Fruit fly (Drosophila melanogaster) whole organism, embryonic: ENCODE data around the gene Cyp318a1.

Experiments
- Bteb2 ChIP-seq: fragments of 200-800 bp; sonication (Bioruptor generic); optimal IDR thresholded peaks from 2 replicates; lab custom pipeline; 2016; ENCODE audit warnings: missing biosample characterization, missing genetic modification characterization
- CG12104 ChIP-seq: fragments of 200-800 bp; sonication (Bioruptor generic); optimal IDR thresholded peaks from 3 replicates; lab custom pipeline; 2016; ENCODE audit warnings: missing biosample characterization, missing genetic modification characterization
- CG12236 ChIP-seq: fragments of 200-800 bp; sonication (Bioruptor generic); optimal IDR thresholded peaks from 2 replicates; lab custom pipeline; 2016; ENCODE audit warnings: missing biosample characterization, missing genetic modification characterization
- CG13296 ChIP-seq: fragments of 200-800 bp; sonication (Bioruptor generic); optimal IDR thresholded peaks from 3 replicates; lab custom pipeline; 2018; ENCODE audit warnings: missing biosample characterization, mild to moderate bottlenecking, missing genetic modification characterization
- CG15011 ChIP-seq: fragments of 200-800 bp; sonication (Bioruptor generic); optimal IDR thresholded peaks from 3 replicates; lab custom pipeline; 2018; ENCODE audit warnings: missing biosample characterization, mild to moderate bottlenecking, missing genetic modification characterization
- CG17568 ChIP-seq: fragments of 200-800 bp; sonication (Bioruptor generic); optimal IDR thresholded peaks from 2 replicates; lab custom pipeline; 2018; ENCODE audit warnings: missing biosample characterization, mild to moderate bottlenecking, missing genetic modification characterization, moderate library complexity
- CG32767 ChIP-seq: fragments of 200-800 bp; sonication (Bioruptor generic); IDR thresholded peaks from 2 replicates; pipeline ENCODE4 v1.3.6; 2022; ENCODE audit warnings: missing biosample characterization, missing genetic modification characterization
- CG3838 ChIP-seq: fragments of 200-800 bp; sonication (Bioruptor generic); optimal IDR thresholded peaks from 3 replicates; lab custom pipeline; 2016; ENCODE audit warnings: missing biosample characterization, missing genetic modification characterization
- CG3995 ChIP-seq: fragments of 200-800 bp; sonication (Bioruptor generic); optimal IDR thresholded peaks from 3 replicates; lab custom pipeline; 2016; ENCODE audit warnings: missing biosample characterization, missing genetic modification characterization
- CG6683 ChIP-seq: fragments of 200-800 bp; sonication (Bioruptor generic); optimal IDR thresholded peaks from 2 replicates; lab custom pipeline; 2017; ENCODE audit warnings: missing biosample characterization, mild to moderate bottlenecking, missing genetic modification characterization, missing genetic modification reagents
- CG7556 ChIP-seq: fragments of 200-800 bp; sonication (Bioruptor generic); optimal IDR thresholded peaks from 2 replicates; lab custom pipeline; 2017; ENCODE audit warnings: missing biosample characterization, mild to moderate bottlenecking, missing genetic modification characterization
- CG7786 ChIP-seq: fragments of 200-800 bp; sonication (Bioruptor generic); optimal IDR thresholded peaks from 2 replicates; lab custom pipeline; 2016; ENCODE audit warnings: missing biosample characterization, missing genetic modification characterization
- CG7839 ChIP-seq: fragments of 200-800 bp; sonication (Bioruptor generic); optimal IDR thresholded peaks from 3 replicates; lab custom pipeline; 2018; ENCODE audit warnings: missing biosample characterization, mild to moderate bottlenecking, missing genetic modification characterization, moderate library complexity
- CG7928 ChIP-seq: fragments of 200-800 bp; sonication (Bioruptor generic); optimal IDR thresholded peaks from 2 replicates; lab custom pipeline; 2017; ENCODE audit warnings: missing biosample characterization, mild to moderate bottlenecking, missing genetic modification characterization
- CG7963 ChIP-seq: fragments of 200-800 bp; sonication (Bioruptor generic); IDR thresholded peaks from 3 replicates; pipeline ENCODE4 v1.3.6; 2022; ENCODE audit warnings: missing biosample characterization, missing genetic modification characterization; ENCODE audit not compliant: partially characterized antibody
- CG8089 ChIP-seq: fragments of 200-800 bp; sonication (Bioruptor generic); optimal IDR thresholded peaks from 3 replicates; lab custom pipeline; 2016; ENCODE audit warnings: missing biosample characterization, missing genetic modification characterization
- CG9797 ChIP-seq: fragments of 200-800 bp; sonication (Bioruptor generic); optimal IDR thresholded peaks from 3 replicates; lab custom pipeline; 2018; ENCODE audit warnings: missing biosample characterization, mild to moderate bottlenecking, missing genetic modification characterization
- Eip74EF ChIP-seq, 2 experiments: fragments of 200-800 bp in 1 of 2; fragments of >200 bp in 1 of 2; sonication (Bioruptor generic) in 1 of 2; optimal IDR thresholded peaks; 2 replicates each; lab custom pipeline; 2017 to 2019; ENCODE audit warnings: missing biosample characterization in 2 of 2, missing genetic modification characterization in 2 of 2, mild to moderate bottlenecking in 1 of 2, moderate library complexity in 1 of 2
- H15 ChIP-seq: fragments of 200-800 bp; sonication (Bioruptor generic); IDR thresholded peaks from 3 replicates; pipeline ENCODE4 v1.3.6; 2022; ENCODE audit warnings: missing biosample characterization, missing genetic modification characterization
- HLH54F ChIP-seq: fragments of 200-800 bp; sonication (Bioruptor generic); optimal IDR thresholded peaks from 3 replicates; lab custom pipeline; 2016; ENCODE audit warnings: missing biosample characterization, missing genetic modification characterization
- Hey ChIP-seq: fragments of 200-800 bp; sonication (Bioruptor generic); optimal IDR thresholded peaks from 3 replicates; lab custom pipeline; 2018; ENCODE audit warnings: missing biosample characterization, mild to moderate bottlenecking, missing genetic modification characterization
- Lim3 ChIP-seq: fragments of 200-800 bp; sonication (Bioruptor generic); IDR thresholded peaks from 2 replicates; pipeline ENCODE4 v1.3.6; 2022; ENCODE audit warnings: missing biosample characterization, missing genetic modification characterization
- Neu2 ChIP-seq: fragments of 200-800 bp; sonication (Bioruptor generic); optimal IDR thresholded peaks from 3 replicates; lab custom pipeline; 2016; ENCODE audit warnings: missing biosample characterization, missing genetic modification characterization, borderline replicate concordance
- Optix ChIP-seq: fragments of 200-800 bp; sonication (Bioruptor generic); IDR thresholded peaks from 3 replicates; pipeline ENCODE4 v1.3.6; 2022; ENCODE audit warnings: missing biosample characterization, missing genetic modification characterization
- Poxn ChIP-seq: fragments of 200-800 bp; sonication (Bioruptor generic); IDR thresholded peaks from 2 replicates; pipeline ENCODE4 v1.3.6; 2022; ENCODE audit warnings: missing biosample characterization, missing genetic modification characterization
- Sox102F ChIP-seq: fragments of 200-800 bp; sonication (Bioruptor generic); optimal IDR thresholded peaks from 2 replicates; lab custom pipeline; 2018; ENCODE audit warnings: missing biosample characterization, mild to moderate bottlenecking, missing genetic modification characterization, moderate library complexity
- Stat92E ChIP-seq, 3 experiments: fragments of >200 bp in 2 of 3; fragments of 200-800 bp in 1 of 3; sonication (Bioruptor generic) in 1 of 3; optimal IDR thresholded peaks; 2 replicates each; lab custom pipeline; 2017 to 2019; ENCODE audit warnings: missing biosample characterization in 3 of 3, missing genetic modification characterization in 3 of 3, mild to moderate bottlenecking in 1 of 3, moderate library complexity in 1 of 3
- amos ChIP-seq: fragments of 200-800 bp; sonication (Bioruptor generic); IDR thresholded peaks from 2 replicates; pipeline ENCODE4 v1.3.6; 2022; ENCODE audit warnings: missing biosample characterization, missing genetic modification characterization; ENCODE audit not compliant: partially characterized antibody
- bab2 ChIP-seq: fragments of 200-800 bp; sonication (Bioruptor generic); optimal IDR thresholded peaks from 2 replicates; lab custom pipeline; 2016; ENCODE audit warnings: missing biosample characterization, missing genetic modification characterization
- bbx ChIP-seq: fragments of 200-800 bp; sonication (Bioruptor generic); IDR thresholded peaks from 2 replicates; pipeline ENCODE4 v1.3.6; 2022; ENCODE audit warnings: missing biosample characterization, missing genetic modification characterization; ENCODE audit not compliant: partially characterized antibody
- bcd ChIP-seq: fragments of 200-800 bp; sonication (Bioruptor generic); optimal IDR thresholded peaks from 2 replicates; lab custom pipeline; 2017; ENCODE audit warnings: missing biosample characterization, mild to moderate bottlenecking, missing genetic modification characterization
- br ChIP-seq: fragments of >200 bp; optimal IDR thresholded peaks from 2 replicates; lab custom pipeline; 2017
- cad ChIP-seq: fragments of >200 bp; optimal IDR thresholded peaks from 2 replicates; lab custom pipeline; 2017; ENCODE audit warnings: missing biosample characterization, missing genetic modification characterization
- chinmo ChIP-seq: fragments of 200-800 bp; sonication (Bioruptor generic); IDR thresholded peaks from 4 replicates; pipeline ENCODE4 v1.3.6; 2022; ENCODE audit warnings: missing biosample characterization, missing genetic modification characterization; ENCODE audit not compliant: partially characterized antibody
- chm ChIP-seq: fragments of 200-800 bp; sonication (Bioruptor generic); IDR thresholded peaks from 2 replicates; pipeline ENCODE4 v1.3.6; 2022; ENCODE audit warnings: missing biosample characterization, missing genetic modification characterization
- ftz-f1 ChIP-seq: fragments of 200-800 bp; sonication (Bioruptor generic); optimal IDR thresholded peaks from 2 replicates; lab custom pipeline; 2016; ENCODE audit warnings: missing biosample characterization, missing genetic modification characterization
- gfzf ChIP-seq: fragments of 200-800 bp; sonication (Bioruptor generic); optimal IDR thresholded peaks from 2 replicates; lab custom pipeline; 2016; ENCODE audit warnings: missing biosample characterization, mild to moderate bottlenecking, missing genetic modification characterization, moderate library complexity
- grau ChIP-seq: fragments of 200-800 bp; optimal IDR thresholded peaks from 3 replicates; lab custom pipeline; 2019; ENCODE audit warnings: missing biosample characterization, mild to moderate bottlenecking, missing genetic modification characterization, moderate library complexity
- gsb ChIP-seq: fragments of 200-800 bp; sonication (Bioruptor generic); IDR thresholded peaks from 2 replicates; pipeline ENCODE4 v1.3.6; 2022; ENCODE audit warnings: missing biosample characterization, missing genetic modification characterization
- gsb-n ChIP-seq: fragments of 200-800 bp; sonication (Bioruptor generic); optimal IDR thresholded peaks from 3 replicates; lab custom pipeline; 2018; ENCODE audit warnings: missing biosample characterization, mild to moderate bottlenecking, missing genetic modification characterization
- hbn ChIP-seq: fragments of 200-800 bp; sonication (Bioruptor generic); IDR thresholded peaks from 2 replicates; pipeline ENCODE4 v1.3.6; 2022; ENCODE audit warnings: missing biosample characterization, missing genetic modification characterization; ENCODE audit not compliant: partially characterized antibody
- jumu ChIP-seq: fragments of 200-800 bp; sonication (Bioruptor generic); optimal IDR thresholded peaks from 3 replicates; lab custom pipeline; 2016; ENCODE audit warnings: missing biosample characterization, missing genetic modification characterization
- lov ChIP-seq, 2 experiments: fragments of 200-800 bp in 1 of 2; fragments of >200 bp in 1 of 2; sonication (Bioruptor generic) in 1 of 2; IDR thresholded peaks in 1 of 2; optimal IDR thresholded peaks in 1 of 2; 2 replicates in 1 of 2; 3 replicates in 1 of 2; pipeline versions ENCODE4 v1.3.6 to Lab custom; 2017 to 2022; ENCODE audit warnings: missing biosample characterization in 1 of 2, missing genetic modification characterization in 1 of 2
- pnt ChIP-seq: fragments of 200-800 bp; sonication (Bioruptor generic); optimal IDR thresholded peaks from 3 replicates; lab custom pipeline; 2016; ENCODE audit warnings: missing biosample characterization, missing genetic modification characterization
- pum ChIP-seq: fragments of 200-800 bp; sonication (Bioruptor generic); optimal IDR thresholded peaks from 2 replicates; lab custom pipeline; 2016; ENCODE audit warnings: missing biosample characterization, missing genetic modification characterization
- row ChIP-seq: fragments of 200-800 bp; sonication (Bioruptor generic); IDR thresholded peaks from 3 replicates; pipeline ENCODE4 v1.3.6; 2022; ENCODE audit warnings: missing biosample characterization, missing genetic modification characterization
- stwl ChIP-seq: fragments of 200-800 bp; sonication (Bioruptor generic); optimal IDR thresholded peaks from 3 replicates; lab custom pipeline; 2018; ENCODE audit warnings: missing biosample characterization, mild to moderate bottlenecking, missing genetic modification characterization, moderate library complexity
- unpg ChIP-seq: fragments of 200-800 bp; sonication (Bioruptor generic); optimal IDR thresholded peaks from 3 replicates; lab custom pipeline; 2018; ENCODE audit warnings: missing biosample characterization, mild to moderate bottlenecking, missing genetic modification characterization, moderate library complexity
- wor ChIP-seq: fragments of 200-800 bp; sonication (Bioruptor generic); IDR thresholded peaks from 2 replicates; pipeline ENCODE4 v1.3.6; 2022; ENCODE audit warnings: missing biosample characterization, missing genetic modification characterization
- zfh2 ChIP-seq: fragments of 200-800 bp; sonication (Bioruptor generic); optimal IDR thresholded peaks from 2 replicates; lab custom pipeline; 2016; ENCODE audit warnings: missing biosample characterization, missing genetic modification characterization

Cyp318a1 gene

DNA sequence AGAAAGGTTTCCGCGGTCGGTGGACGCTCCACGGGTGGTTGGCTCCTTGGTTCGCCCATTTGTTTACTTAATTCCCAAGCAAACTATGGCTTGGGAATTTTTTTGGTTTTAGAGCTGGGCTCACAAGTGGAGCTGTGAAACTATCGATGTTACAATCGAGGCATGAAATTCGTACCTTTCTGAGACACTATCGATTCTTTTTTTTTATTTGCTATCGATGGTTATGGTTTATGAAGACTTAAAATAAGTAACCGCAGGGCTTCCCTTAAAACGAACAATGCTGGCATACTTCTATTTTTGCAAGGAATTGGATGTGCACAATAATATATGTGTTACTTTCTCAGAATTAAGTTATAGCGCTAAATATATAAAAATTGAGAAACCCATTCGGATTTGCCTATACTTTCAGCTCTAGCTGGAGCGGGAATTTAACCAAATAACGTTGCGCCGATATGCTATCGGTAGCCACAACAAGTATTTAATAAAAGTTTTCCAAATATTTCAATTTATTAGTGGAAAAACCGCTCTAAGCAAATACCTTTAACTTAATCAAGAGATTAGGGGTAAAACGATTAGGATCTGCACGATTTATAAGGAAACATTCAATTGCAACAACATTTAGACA lies 14.5 kb upstream of the Cyp318a1 start, which contains the start of gene Chrac-16 (continued):
- TF ChIP-seq Poxn (GFP tag; lab: Robert Waterston, UW) (no peak), amos (GFP tag; lab: Robert Waterston, UW) (peak; percentile 81), bcd (no peak), bab2 (GFP tag; lab: Kevin White, UChicago) (no peak), ftz-f1 (GFP tag; lab: Kevin White, UChicago) (no peak), bbx (GFP tag; lab: Robert Waterston, UW) (peak; percentile 86), chinmo (GFP tag; lab: Robert Waterston, UW) (peak; percentile 79; the same call in 3 of the 4 replicates), gsb-n (no peak), row (GFP tag; lab: Robert Waterston, UW) (peak; percentile 37; the same call in 2 of the 3 replicates), cad (no peak), CG3838 (no peak), Hey (no peak), wor (GFP tag; lab: Robert Waterston, UW) (no peak), CG7839 (tag; lab: Kevin White, UChicago) (no peak), CG32767 (GFP tag; lab: Robert Waterston, UW) (no peak), Optix (no peak), HLH54F (no peak), grau (tag; lab: Kevin White, UChicago) (no peak), CG13296 (no peak), Stat92E (GFP tag; optimal IDR thresholded peaks at IDR 0.05; lab: Kevin White, UChicago) (no peak), chm (GFP tag; lab: Robert Waterston, UW) (no peak), CG7963 (GFP tag; lab: Robert Waterston, UW) (peak; percentile 63; the same call in 2 of the 3 replicates), zfh2 (no peak), pnt (GFP tag; lab: Kevin White, UChicago) (no peak), Eip74EF (GFP tag; optimal IDR thresholded peaks at IDR 0.05; lab: Kevin White, UChicago) (no peak), CG3995 (GFP tag; lab: Kevin White, UChicago) (peak; percentile 2), lov (optimal IDR thresholded peaks at IDR 0.05; lab: Kevin White, UChicago) (no peak), lov (GFP tag; IDR thresholded peaks at IDR 0.05; lab: Robert Waterston, UW) (no peak), hbn (GFP tag; lab: Robert Waterston, UW) (peak; percentile 62), Lim3 (GFP tag; lab: Robert Waterston, UW) (no peak), CG15011 (no peak), CG7556 (GFP tag; lab: Kevin White, UChicago) (no peak), CG6683 (GFP tag; lab: Kevin White, UChicago) (no peak), CG7928 (GFP tag; lab: Kevin White, UChicago) (no peak), CG8089 (GFP tag; lab: Kevin White, UChicago) (no peak), Neu2 (no peak), jumu (GFP tag; lab: Kevin White, UChicago) (no peak), CG12104 (GFP tag; lab: Kevin White, UChicago) (no peak), H15 (no peak), unpg (GFP tag; lab: Kevin White, UChicago) (no peak), CG7786 (no peak), gfzf (GFP tag; lab: Kevin White, UChicago) (peak; percentile 20), CG17568 (GFP tag; lab: Kevin White, UChicago) (no peak), Bteb2 (GFP tag; lab: Kevin White, UChicago) (no peak), br (no peak), Sox102F (GFP tag; lab: Kevin White, UChicago) (no peak), pum (GFP tag; lab: Kevin White, UChicago) (no peak), CG12236 (no peak), stwl (peak; percentile 38), gsb (GFP tag; lab: Robert Waterston, UW) (no peak), CG9797 (GFP tag; lab: Kevin White, UChicago) (no peak)
